Fruit fly (Drosophila melanogaster) whole organism, embryonic: ENCODE data around the gene CG13949.

ENCODE experiments used
- ATbp ChIP-seq: fragments of 200-800 bp; sonication (Bioruptor generic); optimal IDR thresholded peaks from 2 replicates; lab custom pipeline; 2017; ENCODE audit warnings: missing biosample characterization, mild to moderate bottlenecking, missing genetic modification characterization, missing genetic modification reagents
- Ada2b ChIP-seq: fragments of 200-800 bp; sonication (Bioruptor generic); IDR thresholded peaks from 2 replicates; pipeline ENCODE4 v1.3.6; 2022; ENCODE audit warnings: missing biosample characterization, missing genetic modification characterization
- Adf1 ChIP-seq: fragments of 200-800 bp; sonication (Bioruptor generic); IDR thresholded peaks from 2 replicates; pipeline ENCODE4 v1.3.6; 2022; ENCODE audit warnings: missing biosample characterization, missing genetic modification characterization
- CG10321 ChIP-seq: fragments of 200-800 bp; sonication (Bioruptor generic); IDR thresholded peaks from 2 replicates; pipeline ENCODE4 v1.3.6; 2022; ENCODE audit warnings: missing biosample characterization, missing genetic modification characterization
- CG10979 ChIP-seq: fragments of 200-800 bp; sonication (Bioruptor generic); optimal IDR thresholded peaks from 2 replicates; lab custom pipeline; 2018; ENCODE audit warnings: missing biosample characterization, mild to moderate bottlenecking, missing genetic modification characterization, moderate library complexity
- CG11093 ChIP-seq: fragments of 200-800 bp; sonication (Bioruptor generic); IDR thresholded peaks from 3 replicates; pipeline ENCODE4 v1.3.6; 2022; ENCODE audit warnings: missing biosample characterization, missing genetic modification characterization
- CG11696 ChIP-seq: fragments of 200-800 bp; sonication (Bioruptor generic); IDR thresholded peaks from 2 replicates; pipeline ENCODE4 v1.3.6; 2022; ENCODE audit warnings: missing biosample characterization, missing genetic modification characterization
- CG12104 ChIP-seq: fragments of 200-800 bp; sonication (Bioruptor generic); optimal IDR thresholded peaks from 3 replicates; lab custom pipeline; 2016; ENCODE audit warnings: missing biosample characterization, missing genetic modification characterization
- CG12219 ChIP-seq: fragments of 200-800 bp; sonication (Bioruptor generic); optimal IDR thresholded peaks from 3 replicates; lab custom pipeline; 2018; ENCODE audit warnings: missing biosample characterization, mild to moderate bottlenecking, missing genetic modification characterization
- CG13123 ChIP-seq: fragments of 200-800 bp; sonication (Bioruptor generic); optimal IDR thresholded peaks from 2 replicates; lab custom pipeline; 2016; ENCODE audit warnings: missing biosample characterization, missing genetic modification characterization
- CG13624 ChIP-seq: fragments of 200-800 bp; sonication (Bioruptor generic); optimal IDR thresholded peaks from 2 replicates; lab custom pipeline; 2016; ENCODE audit warnings: missing biosample characterization, missing genetic modification characterization
- CG1529 ChIP-seq: fragments of 200-800 bp; sonication (Bioruptor generic); optimal IDR thresholded peaks from 3 replicates; lab custom pipeline; 2018; ENCODE audit warnings: missing biosample characterization, missing genetic modification characterization
- CG17359 ChIP-seq: fragments of 200-800 bp; sonication (Bioruptor generic); optimal IDR thresholded peaks from 3 replicates; lab custom pipeline; 2018; ENCODE audit warnings: missing biosample characterization, mild to moderate bottlenecking, missing genetic modification characterization, moderate library complexity
- CG17361 ChIP-seq: fragments of 200-800 bp; sonication (Bioruptor generic); IDR thresholded peaks from 3 replicates; pipeline ENCODE4 v1.3.6; 2022; ENCODE audit warnings: missing biosample characterization, missing genetic modification characterization
- CG18619 ChIP-seq: fragments of 200-800 bp; sonication (Bioruptor generic); optimal IDR thresholded peaks from 3 replicates; lab custom pipeline; 2017; ENCODE audit warnings: missing biosample characterization, mild to moderate bottlenecking, missing genetic modification characterization
- CG2712 ChIP-seq: fragments of 200-800 bp; optimal IDR thresholded peaks from 3 replicates; lab custom pipeline; 2019; ENCODE audit warnings: missing biosample characterization, mild to moderate bottlenecking, missing genetic modification characterization, moderate library complexity
- CG2875 ChIP-seq: fragments of 200-800 bp; sonication (Bioruptor generic); optimal IDR thresholded peaks from 2 replicates; lab custom pipeline; 2017; ENCODE audit warnings: missing biosample characterization, mild to moderate bottlenecking, missing genetic modification characterization, missing genetic modification reagents
- CG30403 ChIP-seq: fragments of 200-800 bp; sonication (Bioruptor generic); optimal IDR thresholded peaks from 3 replicates; lab custom pipeline; 2016; ENCODE audit warnings: missing biosample characterization, missing genetic modification characterization
- CG3281 ChIP-seq: fragments of 200-800 bp; sonication (Bioruptor generic); optimal IDR thresholded peaks from 3 replicates; lab custom pipeline; 2017; ENCODE audit warnings: missing biosample characterization, mild to moderate bottlenecking, missing genetic modification characterization
- CG5245 ChIP-seq: fragments of 200-800 bp; sonication (Bioruptor generic); optimal IDR thresholded peaks from 3 replicates; lab custom pipeline; 2016; ENCODE audit warnings: missing biosample characterization, missing genetic modification characterization
- CG6272 ChIP-seq: fragments of 200-800 bp; sonication (Bioruptor generic); IDR thresholded peaks from 2 replicates; pipeline ENCODE4 v1.3.6; 2022; ENCODE audit warnings: missing biosample characterization, missing genetic modification characterization
- CG6654 ChIP-seq: fragments of 200-800 bp; sonication (Bioruptor generic); optimal IDR thresholded peaks from 2 replicates; lab custom pipeline; 2017; ENCODE audit warnings: missing biosample characterization, mild to moderate bottlenecking, missing genetic modification characterization
- CG6689 ChIP-seq: fragments of 200-800 bp; sonication (Bioruptor generic); IDR thresholded peaks from 2 replicates; pipeline ENCODE4 v1.3.6; 2022; ENCODE audit warnings: missing biosample characterization, missing genetic modification characterization
- CG7839 ChIP-seq: fragments of 200-800 bp; sonication (Bioruptor generic); optimal IDR thresholded peaks from 3 replicates; lab custom pipeline; 2018; ENCODE audit warnings: missing biosample characterization, mild to moderate bottlenecking, missing genetic modification characterization, moderate library complexity
- CG8281 ChIP-seq: fragments of 200-800 bp; sonication (Bioruptor generic); optimal IDR thresholded peaks from 2 replicates; lab custom pipeline; 2018; ENCODE audit warnings: missing biosample characterization, mild to moderate bottlenecking, missing genetic modification characterization, moderate library complexity
- CG8359 ChIP-seq: fragments of 200-800 bp; sonication (Bioruptor generic); optimal IDR thresholded peaks from 2 replicates; lab custom pipeline; 2017; ENCODE audit warnings: missing biosample characterization, mild to moderate bottlenecking, missing genetic modification characterization, borderline replicate concordance
- CG8388 ChIP-seq: fragments of 200-800 bp; sonication (Bioruptor generic); optimal IDR thresholded peaks from 2 replicates; lab custom pipeline; 2019; ENCODE audit warnings: missing biosample characterization, mild to moderate bottlenecking, missing genetic modification characterization, moderate library complexity
- Deaf1 ChIP-seq: fragments of 200-800 bp; optimal IDR thresholded peaks from 3 replicates; lab custom pipeline; 2019; ENCODE audit warnings: missing biosample characterization, mild to moderate bottlenecking, missing genetic modification characterization, moderate library complexity
- HHEX ChIP-seq: fragments of 200-800 bp; sonication (Bioruptor generic); optimal IDR thresholded peaks from 3 replicates; lab custom pipeline; 2017; ENCODE audit warnings: missing biosample characterization, mild to moderate bottlenecking, missing genetic modification characterization, missing genetic modification reagents
- Hr78 ChIP-seq, 2 experiments: fragments of 200-800 bp in 1 of 2; fragments of >200 bp in 1 of 2; sonication (Bioruptor generic) in 1 of 2; optimal IDR thresholded peaks; 2 replicates each; lab custom pipeline; 2017 to 2019; ENCODE audit warnings: missing biosample characterization in 2 of 2, missing genetic modification characterization in 2 of 2, mild to moderate bottlenecking in 1 of 2, moderate library complexity in 1 of 2
- Myb ChIP-seq: fragments of 200-800 bp; sonication (Bioruptor generic); optimal IDR thresholded peaks from 2 replicates; lab custom pipeline; 2016; ENCODE audit warnings: missing biosample characterization, missing genetic modification characterization
- Oli ChIP-seq: fragments of 200-800 bp; sonication (Bioruptor generic); optimal IDR thresholded peaks from 2 replicates; lab custom pipeline; 2018; ENCODE audit warnings: missing biosample characterization, mild to moderate bottlenecking, missing genetic modification characterization, moderate library complexity
- Ptx1 ChIP-seq: fragments of 200-800 bp; sonication (Bioruptor generic); IDR thresholded peaks from 2 replicates; pipeline ENCODE4 v1.3.6; 2022; ENCODE audit warnings: missing biosample characterization, missing genetic modification characterization
- Side ChIP-seq: fragments of 200-800 bp; sonication (Bioruptor generic); optimal IDR thresholded peaks from 2 replicates; lab custom pipeline; 2016; ENCODE audit warnings: missing biosample characterization, missing genetic modification characterization
- Sry-δ ChIP-seq: fragments of 200-800 bp; sonication (Bioruptor generic); optimal IDR thresholded peaks from 2 replicates; lab custom pipeline; 2016; ENCODE audit warnings: missing biosample characterization, missing genetic modification characterization
- ara ChIP-seq: fragments of 200-800 bp; sonication (Bioruptor generic); IDR thresholded peaks from 2 replicates; pipeline ENCODE4 v1.3.6; 2022; ENCODE audit warnings: missing biosample characterization, missing genetic modification characterization
- chinmo ChIP-seq: fragments of 200-800 bp; sonication (Bioruptor generic); IDR thresholded peaks from 4 replicates; pipeline ENCODE4 v1.3.6; 2022; ENCODE audit warnings: missing biosample characterization, missing genetic modification characterization; ENCODE audit not compliant: partially characterized antibody
- dmrt99B ChIP-seq: fragments of 200-800 bp; sonication (Bioruptor generic); optimal IDR thresholded peaks from 2 replicates; lab custom pipeline; 2018; ENCODE audit warnings: missing biosample characterization, mild to moderate bottlenecking, missing genetic modification characterization, moderate library complexity
- dysf ChIP-seq: fragments of 200-800 bp; sonication (Bioruptor generic); IDR thresholded peaks from 3 replicates; pipeline ENCODE4 v1.3.6; 2022; ENCODE audit warnings: missing biosample characterization, missing genetic modification characterization
- gfzf ChIP-seq: fragments of 200-800 bp; sonication (Bioruptor generic); optimal IDR thresholded peaks from 2 replicates; lab custom pipeline; 2016; ENCODE audit warnings: missing biosample characterization, mild to moderate bottlenecking, missing genetic modification characterization, moderate library complexity
- her ChIP-seq: fragments of 200-800 bp; sonication (Bioruptor generic); optimal IDR thresholded peaks from 2 replicates; lab custom pipeline; 2016; ENCODE audit warnings: missing biosample characterization, missing genetic modification characterization
- lbe ChIP-seq: fragments of 200-800 bp; sonication (Bioruptor generic); optimal IDR thresholded peaks from 2 replicates; lab custom pipeline; 2016; ENCODE audit warnings: missing biosample characterization, mild to moderate bottlenecking, missing genetic modification characterization
- lilli ChIP-seq: fragments of 200-800 bp; sonication (Bioruptor generic); optimal IDR thresholded peaks from 3 replicates; lab custom pipeline; 2016; ENCODE audit warnings: missing biosample characterization, missing genetic modification characterization
- phol ChIP-seq: fragments of 200-800 bp; sonication (Bioruptor generic); optimal IDR thresholded peaks from 3 replicates; lab custom pipeline; 2018; ENCODE audit warnings: missing biosample characterization, mild to moderate bottlenecking, missing genetic modification characterization, moderate library complexity
- sc ChIP-seq, 3 experiments: fragments of >200 bp in 2 of 3; fragments of 200-800 bp in 1 of 3; sonication (Bioruptor generic) in 1 of 3; optimal IDR thresholded peaks; 2 replicates in 2 of 3; 3 replicates in 1 of 3; lab custom pipeline; 2017; ENCODE audit warnings: mild to moderate bottlenecking in 1 of 3, missing biosample characterization in 1 of 3, missing genetic modification characterization in 1 of 3, missing genetic modification reagents in 1 of 3
- tin ChIP-seq: fragments of 200-800 bp; sonication (Bioruptor generic); optimal IDR thresholded peaks from 3 replicates; lab custom pipeline; 2016; ENCODE audit warnings: missing biosample characterization, missing genetic modification characterization
- ttk ChIP-seq: fragments of 200-800 bp; sonication (Bioruptor generic); IDR thresholded peaks from 2 replicates; pipeline ENCODE4 v2.1.2; 2022; ENCODE audit warnings: missing biosample characterization, missing genetic modification characterization
- zf30C ChIP-seq: fragments of 200-800 bp; sonication (Bioruptor generic); optimal IDR thresholded peaks from 3 replicates; lab custom pipeline; 2018; ENCODE audit warnings: missing biosample characterization, mild to moderate bottlenecking, missing genetic modification characterization

The CG13949 gene

dm6 chr2L:846167-846868 lies 8.8 kb upstream of the CG13949 start (continued):
- no peak for TF ChIP-seq gfzf (GFP tag; lab: Kevin White, UChicago)
- TF ChIP-seq HHEX (GFP tag; lab: Kevin White, UChicago) = peak; percentile 40
- TF ChIP-seq CG13123 = peak; percentile 31
- TF ChIP-seq Side (GFP tag; lab: Kevin White, UChicago) = no peak
- peak; percentile 74 for TF ChIP-seq ATbp (GFP tag; lab: Kevin White, UChicago)
- TF ChIP-seq Sry-δ (GFP tag; lab: Kevin White, UChicago) = peak; percentile 23
- TF ChIP-seq CG12219 = peak; percentile 68
- TF ChIP-seq CG2712 (tag; lab: Kevin White, UChicago) = peak; percentile 62
- peak; percentile 37 for TF ChIP-seq zf30C (GFP tag; lab: Kevin White, UChicago)
- 0 out of 2 replicates have a peak, but pooled peaks have one; percentile 28 for TF ChIP-seq Ada2b (GFP tag; lab: Robert Waterston, UW)
- peak; percentile 60 for TF ChIP-seq her
- peak; percentile 2 for TF ChIP-seq CG5245
- TF ChIP-seq CG6689 (GFP tag; lab: Robert Waterston, UW) = peak; percentile 67
- peak; percentile 74 for TF ChIP-seq CG10979 (tag; lab: Kevin White, UChicago)
- TF ChIP-seq dmrt99B (tag; lab: Kevin White, UChicago) = peak; percentile 88
- TF ChIP-seq Ptx1 (GFP tag; lab: Robert Waterston, UW) = peak; percentile 71
- peak; percentile 43; the same call in 1 of the 3 replicates for TF ChIP-seq dysf
- TF ChIP-seq ara (GFP tag; lab: Robert Waterston, UW) = no peak
- peak; percentile 71 for TF ChIP-seq CG7839
- TF ChIP-seq CG18619 (GFP tag; lab: Kevin White, UChicago) = peak; percentile 50
- TF ChIP-seq CG11093 (GFP tag; lab: Robert Waterston, UW) = peak; percentile 63; the same call in 2 of the 3 replicates
- TF ChIP-seq Adf1 = no peak
- peak; percentile 22 for TF ChIP-seq Myb (GFP tag; lab: Kevin White, UChicago)
- peak; percentile 40; the same call in 1 of the 2 replicates for TF ChIP-seq CG6272 (GFP tag; lab: Robert Waterston, UW)
- peak; percentile 22 for TF ChIP-seq CG6654 (GFP tag; lab: Kevin White, UChicago)
- peak; percentile 11 for TF ChIP-seq CG8281 (tag; lab: Kevin White, UChicago)
- peak; percentile 23 for TF ChIP-seq CG1529 (GFP tag; lab: Kevin White, UChicago)
- TF ChIP-seq CG8388 (GFP tag; lab: Kevin White, UChicago) = peak; percentile 67
- no peak for TF ChIP-seq CG10321
- peak; percentile 66 for TF ChIP-seq CG30403
- TF ChIP-seq CG8359 = no peak
- peak; percentile 39 for TF ChIP-seq ttk (GFP tag; lab: Robert Waterston, UW)
- TF ChIP-seq tin = peak; percentile 12
- no peak for TF ChIP-seq sc (optimal IDR thresholded peaks at IDR 0.05; lab: Kevin White, UChicago)
- peak; percentile 36 for TF ChIP-seq sc (GFP tag; optimal IDR thresholded peaks at IDR 0.05; lab: Kevin White, UChicago)
- TF ChIP-seq, all 482 proteins: peak for 242

- TF ChIP-seq CG13624 (no peak), Hr78 (GFP tag; optimal IDR thresholded peaks at IDR 0.05; lab: Kevin White, UChicago) (peak in 1 of 2 experiments; percentile 75), phol (tag; lab: Kevin White, UChicago) (peak; percentile 22), CG12104 (GFP tag; lab: Kevin White, UChicago) (no peak), CG17359 (peak; percentile 8), lilli (GFP tag; lab: Kevin White, UChicago) (peak; percentile 2), CG11696 (peak; percentile 62; the same call in 1 of the 2 replicates), Deaf1 (no peak), lbe (GFP tag; lab: Kevin White, UChicago) (peak; percentile 15), CG17361 (GFP tag; lab: Robert Waterston, UW) (peak; percentile 68; the same call in 2 of the 3 replicates), Oli (tag; lab: Kevin White, UChicago) (peak; percentile 53), CG2875 (GFP tag; lab: Kevin White, UChicago) (no peak), CG3281 (GFP tag; lab: Kevin White, UChicago) (peak; percentile 13), dmrt99B (tag; lab: Kevin White, UChicago) (peak; percentile 59), chinmo (GFP tag; lab: Robert Waterston, UW) (0 out of 4 replicates have a peak, but pooled peaks have one; percentile 10)
These were observed 7.7 kb upstream of the CG13949 start for dm6 chr2L:847189-847987.
